Worm (Caenorhabditis elegans) whole organism, L2 larva: ENCODE data around the gene F40F9.10.

Experiments used
- C34F6.9 ChIP-seq: fragments of 150-350 bp; optimal IDR thresholded peaks from 2 replicates; lab custom pipeline; 2014; ENCODE audit warnings: missing biosample characterization, missing genetic modification characterization
- F13H6.1 ChIP-seq: sonication (generic microtip); optimal IDR thresholded peaks from 2 replicates; lab custom pipeline; 2016; ENCODE audit warnings: missing genetic modification characterization, missing compliant biosample characterization
- Y55F3AM.14 ChIP-seq: fragments of 200-800 bp; sonication (Bioruptor generic); optimal IDR thresholded peaks from 2 replicates; lab custom pipeline; 2018; ENCODE audit warnings: mild to moderate bottlenecking, missing genetic modification characterization, missing compliant biosample characterization
- alr-1 ChIP-seq: fragments of 150-350 bp; optimal IDR thresholded peaks from 2 replicates; lab custom pipeline; 2014; ENCODE audit warnings: missing biosample characterization, missing genetic modification characterization
- aly-2 ChIP-seq: fragments of 150-350 bp; optimal IDR thresholded peaks from 2 replicates; lab custom pipeline; 2014; ENCODE audit warnings: missing biosample characterization, missing genetic modification characterization
- ama-1 ChIP-seq: fragments of 150-350 bp; optimal IDR thresholded peaks from 2 replicates; lab custom pipeline; 2018; ENCODE audit warnings: inconsistent platforms
- blmp-1 ChIP-seq: sonication (generic microtip); optimal IDR thresholded peaks from 2 replicates; lab custom pipeline; 2017; ENCODE audit warnings: missing genetic modification characterization, mild to moderate bottlenecking, missing compliant biosample characterization, antibody characterized with exemption, moderate library complexity; ENCODE audit not compliant: insufficient read depth
- ceh-16 ChIP-seq: fragments of 150-350 bp; optimal IDR thresholded peaks from 2 replicates; lab custom pipeline; 2014; ENCODE audit warnings: missing biosample characterization, missing genetic modification characterization
- ceh-82 ChIP-seq: fragments of 150-350 bp; optimal IDR thresholded peaks from 2 replicates; lab custom pipeline; 2014; ENCODE audit warnings: missing biosample characterization, missing genetic modification characterization
- crh-2 ChIP-seq: sonication (generic microtip); optimal IDR thresholded peaks from 2 replicates; lab custom pipeline; 2017; ENCODE audit warnings: missing biosample characterization, missing genetic modification characterization
- dmd-4 ChIP-seq: sonication (generic microtip); optimal IDR thresholded peaks from 2 replicates; lab custom pipeline; 2017; ENCODE audit warnings: missing biosample characterization, missing genetic modification characterization
- egl-27 ChIP-seq: sonication (generic microtip); optimal IDR thresholded peaks from 3 replicates; lab custom pipeline; 2017; ENCODE audit warnings: missing biosample characterization, missing genetic modification reagents, missing genetic modification characterization
- elt-1 ChIP-seq: fragments of 150-350 bp; optimal IDR thresholded peaks from 2 replicates; lab custom pipeline; 2014; ENCODE audit warnings: missing biosample characterization, missing genetic modification characterization
- elt-3 ChIP-seq: sonication (generic microtip); optimal IDR thresholded peaks from 2 replicates; lab custom pipeline; 2017; ENCODE audit warnings: missing biosample characterization, missing genetic modification characterization
- fos-1 ChIP-seq: fragments of 150-350 bp; optimal IDR thresholded peaks from 2 replicates; lab custom pipeline; 2014; ENCODE audit warnings: missing biosample characterization, missing genetic modification characterization
- gmeb-1 ChIP-seq: fragments of 150-350 bp; optimal IDR thresholded peaks from 2 replicates; lab custom pipeline; 2014; ENCODE audit warnings: missing biosample characterization, missing genetic modification characterization
- lin-11 ChIP-seq: fragments of 150-350 bp; sonication (generic microtip); optimal IDR thresholded peaks from 2 replicates; lab custom pipeline; 2014; ENCODE audit warnings: missing biosample characterization, missing genetic modification characterization, inconsistent platforms, mixed read lengths
- lin-13 ChIP-seq: fragments of 150-350 bp; optimal IDR thresholded peaks from 2 replicates; lab custom pipeline; 2014; ENCODE audit warnings: missing biosample characterization, missing genetic modification reagents, missing genetic modification characterization
- lin-39 ChIP-seq: fragments of 150-350 bp; optimal IDR thresholded peaks from 2 replicates; lab custom pipeline; 2014; ENCODE audit warnings: missing biosample characterization, missing genetic modification reagents, missing genetic modification characterization
- mab-5 ChIP-seq: fragments of 150-350 bp; optimal IDR thresholded peaks from 2 replicates; lab custom pipeline; 2014; ENCODE audit warnings: missing biosample characterization, missing genetic modification characterization
- mbf-1 ChIP-seq: sonication (generic microtip); optimal IDR thresholded peaks from 2 replicates; lab custom pipeline; 2017; ENCODE audit warnings: missing biosample characterization, missing genetic modification characterization
- nhr-10 ChIP-seq: sonication (generic microtip); optimal IDR thresholded peaks from 2 replicates; lab custom pipeline; 2017; ENCODE audit warnings: missing biosample characterization, missing genetic modification characterization
- nhr-11 ChIP-seq: fragments of 150-350 bp; optimal IDR thresholded peaks from 2 replicates; lab custom pipeline; 2014; ENCODE audit warnings: missing biosample characterization, missing genetic modification characterization
- nhr-129 ChIP-seq: fragments of 150-350 bp; optimal IDR thresholded peaks from 2 replicates; lab custom pipeline; 2014; ENCODE audit warnings: missing biosample characterization, missing genetic modification characterization
- nhr-21 ChIP-seq: fragments of 150-350 bp; optimal IDR thresholded peaks from 2 replicates; lab custom pipeline; 2014; ENCODE audit warnings: missing biosample characterization, missing genetic modification characterization
- nhr-23 ChIP-seq: fragments of 150-350 bp; optimal IDR thresholded peaks from 2 replicates; lab custom pipeline; 2014; ENCODE audit warnings: missing biosample characterization, missing genetic modification reagents, missing genetic modification characterization
- nhr-237 ChIP-seq: fragments of 150-350 bp; optimal IDR thresholded peaks from 2 replicates; lab custom pipeline; 2014; ENCODE audit warnings: missing biosample characterization, missing genetic modification characterization
- nhr-25 ChIP-seq: fragments of 150-350 bp; sonication (generic microtip); optimal IDR thresholded peaks from 3 replicates; lab custom pipeline; 2014; ENCODE audit warnings: missing biosample characterization, missing genetic modification characterization
- nhr-6 ChIP-seq: fragments of 150-350 bp; optimal IDR thresholded peaks from 2 replicates; lab custom pipeline; 2014; ENCODE audit warnings: missing biosample characterization, missing genetic modification characterization
- nhr-77 ChIP-seq: fragments of 150-350 bp; optimal IDR thresholded peaks from 2 replicates; lab custom pipeline; 2014; ENCODE audit warnings: missing biosample characterization, missing genetic modification characterization
- sem-4 ChIP-seq: fragments of 150-350 bp; optimal IDR thresholded peaks from 2 replicates; lab custom pipeline; 2014; ENCODE audit warnings: missing biosample characterization, missing genetic modification reagents, missing genetic modification characterization
- sma-9 ChIP-seq, 2 experiments: fragments of 150-350 bp in 1 of 2; sonication (generic microtip) in 1 of 2; optimal IDR thresholded peaks; 2 replicates each; lab custom pipeline; 2014 to 2016; ENCODE audit warnings: missing genetic modification characterization in 2 of 2, mild to moderate bottlenecking in 1 of 2, missing biosample characterization in 1 of 2, missing compliant biosample characterization in 1 of 2, missing genetic modification reagents in 1 of 2, moderate library complexity in 1 of 2
- unc-39 ChIP-seq: fragments of 150-350 bp; optimal IDR thresholded peaks from 2 replicates; lab custom pipeline; 2014; ENCODE audit warnings: missing biosample characterization, missing genetic modification characterization
- zag-1 ChIP-seq: fragments of 150-350 bp; optimal IDR thresholded peaks from 2 replicates; lab custom pipeline; 2014; ENCODE audit warnings: missing biosample characterization, missing genetic modification characterization
- ztf-11 ChIP-seq: sonication (generic microtip); optimal IDR thresholded peaks from 2 replicates; lab custom pipeline; 2017; ENCODE audit warnings: missing biosample characterization, missing genetic modification characterization

Gene F40F9.10

DNA sequence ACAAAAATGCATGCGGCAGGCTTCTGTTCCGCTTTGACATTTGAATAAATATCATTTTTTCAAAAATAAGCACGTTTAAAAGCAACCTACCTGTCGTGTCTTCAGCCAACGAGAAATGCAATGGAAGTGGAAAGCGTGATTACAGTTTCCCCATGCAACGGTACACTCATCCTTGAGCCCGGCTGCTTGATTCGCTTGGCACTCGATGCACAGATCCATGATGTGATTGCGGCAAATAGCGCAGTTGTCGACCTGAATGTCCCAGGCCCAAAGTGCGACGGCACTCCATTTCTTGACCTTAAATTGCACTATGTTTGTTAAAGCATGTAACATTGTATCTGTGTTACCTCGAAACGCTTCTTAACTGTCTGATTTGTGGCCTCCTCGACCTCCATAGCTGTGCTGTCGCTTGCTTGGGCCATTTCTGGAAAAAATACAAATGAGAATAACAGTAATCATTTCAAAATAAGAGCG, 23.3 kb downstream of the F40F9.10 start, which contains the start of gene rbx-1:
Gene rbx-1 (minus strand): TSS at position 424 of the 474 bp plus-strand sequence.
- TF ChIP-seq egl-27 (no peak), C34F6.9 (tag; lab: Kevin White, UChicago) (no peak), nhr-6 (tag; lab: Kevin White, UChicago) (no peak), sem-4 (tag; lab: Kevin White, UChicago) (no peak), lin-11 (tag; lab: Kevin White, UChicago) (no peak), nhr-77 (no peak)

DNA sequence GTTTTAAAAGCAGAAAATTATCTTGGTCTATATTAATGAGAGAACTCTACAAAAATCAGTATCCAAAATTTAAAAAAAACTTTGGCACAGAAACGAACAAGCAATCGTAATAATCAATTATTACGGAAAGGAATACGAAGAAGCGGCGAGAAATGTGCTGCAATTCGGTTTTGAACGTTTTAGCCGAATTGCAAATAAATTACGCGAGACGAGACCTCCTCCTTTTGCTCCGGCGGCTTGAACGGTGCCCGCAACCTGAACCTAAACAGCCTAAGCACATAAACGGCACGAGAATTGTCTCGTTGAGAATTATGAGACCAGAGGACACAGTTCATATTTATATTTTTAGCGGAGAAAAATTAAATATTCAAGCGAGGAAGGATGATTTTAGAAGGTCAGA, 24.1 kb downstream of the F40F9.10 start:
- TF ChIP-seq ztf-11 (tag; lab: Kevin White, UChicago) = no peak
- TF ChIP-seq ceh-82 (tag; lab: Kevin White, UChicago) = no peak
- no peak for TF ChIP-seq ceh-16
- no peak for TF ChIP-seq mbf-1 (tag; lab: Kevin White, UChicago)
- no peak for TF ChIP-seq nhr-21
- TF ChIP-seq sma-9 (GFP tag; optimal IDR thresholded peaks at IDR 0.05; lab: Kevin White, UChicago) = no peak
- TF ChIP-seq sma-9 (tag; optimal IDR thresholded peaks at IDR 0.05; lab: Kevin White, UChicago) = no peak
- TF ChIP-seq egl-27 = no peak
- no peak for TF ChIP-seq elt-1 (tag; lab: Kevin White, UChicago)

DNA sequence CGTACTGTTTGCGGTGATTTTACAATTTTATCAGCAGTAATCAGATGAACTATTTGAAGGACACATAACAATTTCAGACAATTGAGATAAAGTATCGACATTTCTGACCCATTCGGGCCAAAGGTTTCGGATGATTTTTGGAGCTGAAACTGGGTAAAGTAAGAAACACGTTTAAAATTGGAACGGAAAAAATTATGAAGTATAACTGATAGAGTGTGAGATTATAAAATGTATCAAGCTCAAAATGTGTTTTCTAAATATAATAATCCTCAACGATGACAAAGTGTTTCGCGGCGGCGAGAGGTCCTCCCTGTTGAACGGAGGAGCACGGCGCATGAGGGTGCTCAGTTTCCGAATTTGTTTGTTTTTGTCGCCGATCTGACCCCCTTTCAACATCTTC, 27.9 kb downstream of the F40F9.10 start, which contains the start of gene ZK287.4:
Gene ZK287.4 (minus strand): TSS at position 101 of the 400 bp plus-strand sequence.
- no peak for TF ChIP-seq elt-1 (tag; lab: Kevin White, UChicago)
- TF ChIP-seq mbf-1 (tag; lab: Kevin White, UChicago) = no peak
- no peak for TF ChIP-seq unc-39 (tag; lab: Kevin White, UChicago)
- no peak for TF ChIP-seq mab-5 (tag; lab: Kevin White, UChicago)
- no peak for TF ChIP-seq nhr-25 (tag; lab: Kevin White, UChicago)
- no peak for TF ChIP-seq ztf-11 (tag; lab: Kevin White, UChicago)
- no peak for TF ChIP-seq aly-2 (tag; lab: Kevin White, UChicago)
- TF ChIP-seq ceh-16 = no peak
- no peak for TF ChIP-seq crh-2 (tag; lab: Kevin White, UChicago)
- no peak for TF ChIP-seq nhr-10
- no peak for TF ChIP-seq lin-39 (tag; lab: Kevin White, UChicago)
- TF ChIP-seq gmeb-1 (tag; lab: Kevin White, UChicago) = no peak
- TF ChIP-seq Y55F3AM.14 (GFP tag; lab: Kevin White, UChicago) = no peak
- no peak for TF ChIP-seq nhr-11 (tag; lab: Kevin White, UChicago)
- TF ChIP-seq alr-1 (tag; lab: Kevin White, UChicago) = no peak
- no peak for TF ChIP-seq nhr-23
- no peak for TF ChIP-seq zag-1
- no peak for TF ChIP-seq F13H6.1 (tag; lab: Kevin White, UChicago)
- TF ChIP-seq nhr-129 (tag; lab: Kevin White, UChicago) = no peak
- no peak for TF ChIP-seq elt-3 (tag; lab: Kevin White, UChicago)

- no peak for TF ChIP-seq nhr-25 (tag; lab: Kevin White, UChicago)
- no peak for TF ChIP-seq lin-39 (tag; lab: Kevin White, UChicago)
- TF ChIP-seq nhr-23 = no peak
- TF ChIP-seq mbf-1 (tag; lab: Kevin White, UChicago) = no peak
- no peak for TF ChIP-seq alr-1 (tag; lab: Kevin White, UChicago)
- no peak for TF ChIP-seq lin-13 (GFP tag; lab: Kevin White, UChicago)
- TF ChIP-seq gmeb-1 (tag; lab: Kevin White, UChicago) = no peak
- TF ChIP-seq fos-1 = no peak
- no peak for TF ChIP-seq blmp-1 (tag; lab: Kevin White, UChicago)
- no peak for TF ChIP-seq ztf-11 (tag; lab: Kevin White, UChicago)
- no peak for TF ChIP-seq ceh-82 (tag; lab: Kevin White, UChicago)
- no peak for TF ChIP-seq F13H6.1 (tag; lab: Kevin White, UChicago)
- no peak for TF ChIP-seq dmd-4 (tag; lab: Kevin White, UChicago)
- no peak for TF ChIP-seq elt-1 (tag; lab: Kevin White, UChicago)
- no peak for TF ChIP-seq lin-11 (tag; lab: Kevin White, UChicago)
- no peak for TF ChIP-seq ama-1 (lab: Kevin White, UChicago)
- no peak for TF ChIP-seq nhr-11 (tag; lab: Kevin White, UChicago)
- no peak for TF ChIP-seq nhr-237
- no peak for TF ChIP-seq ceh-16
Observed at ce11 chrV:9680260-9680659, 33.2 kb downstream of the F40F9.10 start.
